In genomic region chr3R:8105088-8105542, dm6 we compare ENCODE assay signal across 1 fruit fly cellular context.
TF ChIP-seq lines count a peak whose summit lies in the region.

TSS of gene puc (plus strand) at chr3R:8105332.

TF ChIP-seq in whole organism, embryonic, 481 proteins besides CTCF, POLR2A, EP300 and RAD21 (continued from another document and continues in another):
- TF ChIP-seq YL-1 (GFP tag; optimal IDR thresholded peaks at IDR 0.05; lab: Kevin White, UChicago) = no peak
- peak; percentile 30 for TF ChIP-seq CG2120 (GFP tag; optimal IDR thresholded peaks at IDR 0.05; lab: Kevin White, UChicago)
- peak; percentile 93 for TF ChIP-seq psq (GFP tag; optimal IDR thresholded peaks at IDR 0.05; lab: Kevin White, UChicago)
- no peak for TF ChIP-seq CG18476 (GFP tag; optimal IDR thresholded peaks at IDR 0.05; lab: Kevin White, UChicago)
- TF ChIP-seq Six4 (GFP tag; optimal IDR thresholded peaks at IDR 0.05; lab: Kevin White, UChicago) = no peak
- TF ChIP-seq Poxn (GFP tag; IDR thresholded peaks at IDR 0.05; lab: Robert Waterston, UW) = no peak
- TF ChIP-seq dmrt11E (tag; optimal IDR thresholded peaks at IDR 0.05; lab: Kevin White, UChicago) = peak; percentile 15
- no peak for TF ChIP-seq btn (GFP tag; optimal IDR thresholded peaks at IDR 0.05; lab: Kevin White, UChicago)
- TF ChIP-seq gt (GFP tag; IDR thresholded peaks at IDR 0.05; lab: Robert Waterston, UW) = no peak
- no peak for TF ChIP-seq run (tag; optimal IDR thresholded peaks at IDR 0.05; lab: Kevin White, UChicago)
- no peak for TF ChIP-seq Awh (GFP tag; IDR thresholded peaks at IDR 0.05; lab: Robert Waterston, UW)
- no peak for TF ChIP-seq CG6272 (GFP tag; IDR thresholded peaks at IDR 0.05; lab: Robert Waterston, UW)
- peak; percentile 24 for TF ChIP-seq CG2116 (GFP tag; optimal IDR thresholded peaks at IDR 0.05; lab: Kevin White, UChicago)
- TF ChIP-seq CG11696 (GFP tag; IDR thresholded peaks at IDR 0.05; lab: Robert Waterston, UW) = no peak
- peak; percentile 3 for TF ChIP-seq CG18262 (tag; optimal IDR thresholded peaks at IDR 0.05; lab: Kevin White, UChicago)
- TF ChIP-seq CG17359 (tag; optimal IDR thresholded peaks at IDR 0.05; lab: Kevin White, UChicago) = peak; percentile 51
- TF ChIP-seq repo (GFP tag; optimal IDR thresholded peaks at IDR 0.05; lab: Kevin White, UChicago) = peak; percentile 53
- no peak for TF ChIP-seq prd (optimal IDR thresholded peaks at IDR 0.05; lab: Kevin White, UChicago)
- TF ChIP-seq prd (GFP tag; IDR thresholded peaks at IDR 0.05; lab: Robert Waterston, UW) = no peak
- peak; percentile 41 for TF ChIP-seq CG2678 (tag; optimal IDR thresholded peaks at IDR 0.05; lab: Kevin White, UChicago)
- no peak for TF ChIP-seq Sin3A (optimal IDR thresholded peaks at IDR 0.05; lab: Kevin White, UChicago)
- TF ChIP-seq CG17385 (GFP tag; optimal IDR thresholded peaks at IDR 0.05; lab: Kevin White, UChicago) = peak; percentile 67
- TF ChIP-seq nerfin-1 (tag; optimal IDR thresholded peaks at IDR 0.05; lab: Kevin White, UChicago) = no peak
- no peak for TF ChIP-seq CG7372 (GFP tag; IDR thresholded peaks at IDR 0.05; lab: Robert Waterston, UW)
- TF ChIP-seq abd-A (tag; optimal IDR thresholded peaks at IDR 0.05; lab: Kevin White, UChicago) = no peak
- peak; percentile 8 for TF ChIP-seq sqz (GFP tag; optimal IDR thresholded peaks at IDR 0.05; lab: Kevin White, UChicago)
- peak; percentile 26 for TF ChIP-seq bigmax (GFP tag; optimal IDR thresholded peaks at IDR 0.05; lab: Kevin White, UChicago)
- peak; percentile 54 for TF ChIP-seq her (GFP tag; optimal IDR thresholded peaks at IDR 0.05; lab: Kevin White, UChicago)
- no peak for TF ChIP-seq CG7786 (GFP tag; optimal IDR thresholded peaks at IDR 0.05; lab: Kevin White, UChicago)
- no peak for TF ChIP-seq otp (GFP tag; IDR thresholded peaks at IDR 0.05; lab: Robert Waterston, UW)
- peak; percentile 3 for TF ChIP-seq bab2 (GFP tag; optimal IDR thresholded peaks at IDR 0.05; lab: Kevin White, UChicago)
- peak; percentile 62 for TF ChIP-seq CG8281 (tag; optimal IDR thresholded peaks at IDR 0.05; lab: Kevin White, UChicago)
- no peak for TF ChIP-seq gem (tag; optimal IDR thresholded peaks at IDR 0.05; lab: Kevin White, UChicago)
- no peak for TF ChIP-seq CG4617 (GFP tag; optimal IDR thresholded peaks at IDR 0.05; lab: Kevin White, UChicago; ENCODE audit: borderline replicate concordance)
- TF ChIP-seq ftz-f1 (GFP tag; optimal IDR thresholded peaks at IDR 0.05; lab: Kevin White, UChicago) = no peak
- no peak for TF ChIP-seq fd96Cb (tag; optimal IDR thresholded peaks at IDR 0.05; lab: Kevin White, UChicago)
- TF ChIP-seq phol (tag; optimal IDR thresholded peaks at IDR 0.05; lab: Kevin White, UChicago) = peak; percentile 45
- TF ChIP-seq wek (GFP tag; optimal IDR thresholded peaks at IDR 0.05; lab: Kevin White, UChicago) = peak; percentile 65
- no peak for TF ChIP-seq Antp (GFP tag; optimal IDR thresholded peaks at IDR 0.05; lab: Kevin White, UChicago)
- no peak for TF ChIP-seq cato (GFP tag; optimal IDR thresholded peaks at IDR 0.05; lab: Kevin White, UChicago; ENCODE audit: borderline replicate concordance)
- TF ChIP-seq CG5180 (GFP tag; optimal IDR thresholded peaks at IDR 0.05; lab: Kevin White, UChicago) = peak; percentile 42
- no peak for TF ChIP-seq Nf-YB (GFP tag; optimal IDR thresholded peaks at IDR 0.05; lab: Kevin White, UChicago)
- TF ChIP-seq Fer2 (tag; optimal IDR thresholded peaks at IDR 0.05; lab: Kevin White, UChicago) = no peak
- no peak for TF ChIP-seq ara (GFP tag; IDR thresholded peaks at IDR 0.05; lab: Robert Waterston, UW)
- no peak for TF ChIP-seq klu (GFP tag; IDR thresholded peaks at IDR 0.05; lab: Robert Waterston, UW)
- TF ChIP-seq dati (GFP tag; IDR thresholded peaks at IDR 0.05; lab: Robert Waterston, UW) = no peak
- TF ChIP-seq dysf (GFP tag; IDR thresholded peaks at IDR 0.05; lab: Robert Waterston, UW) = no peak
- no peak for TF ChIP-seq ttk (GFP tag; IDR thresholded peaks at IDR 0.05; lab: Robert Waterston, UW)
- no peak for TF ChIP-seq ind (GFP tag; optimal IDR thresholded peaks at IDR 0.05; lab: Kevin White, UChicago)
- no peak for TF ChIP-seq tio (GFP tag; optimal IDR thresholded peaks at IDR 0.05; lab: Kevin White, UChicago)
- TF ChIP-seq CG9437 (GFP tag; optimal IDR thresholded peaks at IDR 0.05; lab: Kevin White, UChicago) = peak; percentile 8
- no peak for TF ChIP-seq ATbp (GFP tag; optimal IDR thresholded peaks at IDR 0.05; lab: Kevin White, UChicago)
- TF ChIP-seq B-H1 (GFP tag; IDR thresholded peaks at IDR 0.05; lab: Robert Waterston, UW) = no peak
- no peak for TF ChIP-seq chinmo (GFP tag; IDR thresholded peaks at IDR 0.05; lab: Robert Waterston, UW; ENCODE audit: partially characterized antibody)
- TF ChIP-seq Max (GFP tag; optimal IDR thresholded peaks at IDR 0.05; lab: Kevin White, UChicago) = no peak
- no peak for TF ChIP-seq slou (GFP tag; optimal IDR thresholded peaks at IDR 0.05; lab: Kevin White, UChicago)
- TF ChIP-seq CG15601 (tag; optimal IDR thresholded peaks at IDR 0.05; lab: Kevin White, UChicago) = no peak
- no peak for TF ChIP-seq Hmx (GFP tag; optimal IDR thresholded peaks at IDR 0.05; lab: Kevin White, UChicago)
- peak; percentile 48 for TF ChIP-seq CG3281 (GFP tag; optimal IDR thresholded peaks at IDR 0.05; lab: Kevin White, UChicago)
- peak; percentile 5 for TF ChIP-seq kay (GFP tag; optimal IDR thresholded peaks at IDR 0.05; lab: Kevin White, UChicago)
- TF ChIP-seq CG33557 (GFP tag; optimal IDR thresholded peaks at IDR 0.05; lab: Kevin White, UChicago) = no peak
- peak; percentile 2 for TF ChIP-seq CG7556 (GFP tag; optimal IDR thresholded peaks at IDR 0.05; lab: Kevin White, UChicago)
- no peak for TF ChIP-seq Vsx1 (GFP tag; optimal IDR thresholded peaks at IDR 0.05; lab: Kevin White, UChicago)
- TF ChIP-seq Bdp1 (GFP tag; optimal IDR thresholded peaks at IDR 0.05; lab: Kevin White, UChicago) = no peak
- no peak for TF ChIP-seq CG14667 (GFP tag; IDR thresholded peaks at IDR 0.05; lab: Robert Waterston, UW)
- TF ChIP-seq chm (GFP tag; IDR thresholded peaks at IDR 0.05; lab: Robert Waterston, UW) = no peak
- peak; percentile 39 for TF ChIP-seq B-H2 (GFP tag; optimal IDR thresholded peaks at IDR 0.05; lab: Kevin White, UChicago)
- TF ChIP-seq Side (GFP tag; optimal IDR thresholded peaks at IDR 0.05; lab: Kevin White, UChicago) = peak; percentile 49
- TF ChIP-seq CG13894 (tag; optimal IDR thresholded peaks at IDR 0.05; lab: Kevin White, UChicago) = peak; percentile 70
- TF ChIP-seq Ptx1 (GFP tag; IDR thresholded peaks at IDR 0.05; lab: Robert Waterston, UW) = no peak
- TF ChIP-seq Oaz (GFP tag; IDR thresholded peaks at IDR 0.05; lab: Robert Waterston, UW) = no peak
- peak; percentile 65 for TF ChIP-seq CG33213 (GFP tag; optimal IDR thresholded peaks at IDR 0.05; lab: Kevin White, UChicago)
- peak; percentile 20 for TF ChIP-seq CG4854 (GFP tag; optimal IDR thresholded peaks at IDR 0.05; lab: Kevin White, UChicago)
- no peak for TF ChIP-seq Hr78 (GFP tag; optimal IDR thresholded peaks at IDR 0.05; lab: Kevin White, UChicago)
- TF ChIP-seq pum (GFP tag; optimal IDR thresholded peaks at IDR 0.05; lab: Kevin White, UChicago) = peak; percentile 12
- no peak for TF ChIP-seq CG8944 (GFP tag; optimal IDR thresholded peaks at IDR 0.05; lab: Kevin White, UChicago)
- no peak for TF ChIP-seq CG30403 (GFP tag; optimal IDR thresholded peaks at IDR 0.05; lab: Kevin White, UChicago)
- no peak for TF ChIP-seq CG7745 (tag; optimal IDR thresholded peaks at IDR 0.05; lab: Kevin White, UChicago)
- TF ChIP-seq Sry-β (GFP tag; optimal IDR thresholded peaks at IDR 0.05; lab: Kevin White, UChicago) = no peak
- peak; percentile 38 to 56 for TF ChIP-seq dpn (GFP tag; optimal IDR thresholded peaks at IDR 0.05; lab: Kevin White, UChicago)
- TF ChIP-seq Doc3 (GFP tag; IDR thresholded peaks at IDR 0.05; lab: Robert Waterston, UW; ENCODE audit: partially characterized antibody) = no peak
- no peak for TF ChIP-seq CG9215 (GFP tag; IDR thresholded peaks at IDR 0.05; lab: Robert Waterston, UW)
- no peak for TF ChIP-seq CG6813 (GFP tag; optimal IDR thresholded peaks at IDR 0.05; lab: Kevin White, UChicago)
- TF ChIP-seq CG8359 (GFP tag; optimal IDR thresholded peaks at IDR 0.05; lab: Kevin White, UChicago; ENCODE audit: borderline replicate concordance) = peak; percentile 45
- peak; percentile 38 for TF ChIP-seq PHDP (tag; optimal IDR thresholded peaks at IDR 0.05; lab: Kevin White, UChicago)
- peak; percentile 32 for TF ChIP-seq Xbp1 (GFP tag; optimal IDR thresholded peaks at IDR 0.05; lab: Kevin White, UChicago)
- TF ChIP-seq CG6791 (GFP tag; IDR thresholded peaks at IDR 0.05; lab: Robert Waterston, UW; ENCODE audit: partially characterized antibody) = no peak
- TF ChIP-seq gcm (GFP tag; optimal IDR thresholded peaks at IDR 0.05; lab: Kevin White, UChicago) = peak; percentile 41
- TF ChIP-seq fru (optimal IDR thresholded peaks at IDR 0.05; lab: Kevin White, UChicago) = no peak
- TF ChIP-seq ewg (GFP tag; optimal IDR thresholded peaks at IDR 0.05; lab: Kevin White, UChicago) = peak; percentile 19
- TF ChIP-seq zfh1 (GFP tag; IDR thresholded peaks at IDR 0.05; lab: Robert Waterston, UW) = no peak
- peak; percentile 57 for TF ChIP-seq CG1603 (tag; optimal IDR thresholded peaks at IDR 0.05; lab: Kevin White, UChicago)
- no peak for TF ChIP-seq Ssrp (tag; optimal IDR thresholded peaks at IDR 0.05; lab: Kevin White, UChicago)
- TF ChIP-seq CG12155 (GFP tag; optimal IDR thresholded peaks at IDR 0.05; lab: Kevin White, UChicago) = peak; percentile 5
- peak; percentile 56 for TF ChIP-seq scrt (GFP tag; optimal IDR thresholded peaks at IDR 0.05; lab: Kevin White, UChicago)
- TF ChIP-seq Dip3 (GFP tag; optimal IDR thresholded peaks at IDR 0.05; lab: Kevin White, UChicago) = no peak
- no peak for TF ChIP-seq CG3065 (GFP tag; optimal IDR thresholded peaks at IDR 0.05; lab: Kevin White, UChicago)
- no peak for TF ChIP-seq CG13775 (GFP tag; optimal IDR thresholded peaks at IDR 0.05; lab: Kevin White, UChicago)
- TF ChIP-seq usp (GFP tag; optimal IDR thresholded peaks at IDR 0.05; lab: Kevin White, UChicago) = no peak
- TF ChIP-seq CG30020 (tag; optimal IDR thresholded peaks at IDR 0.05; lab: Kevin White, UChicago) = no peak
- TF ChIP-seq Dp (GFP tag; optimal IDR thresholded peaks at IDR 0.05; lab: Kevin White, UChicago) = peak; percentile 77
- TF ChIP-seq ro (GFP tag; IDR thresholded peaks at IDR 0.05; lab: Robert Waterston, UW) = no peak
- TF ChIP-seq CG4360 (GFP tag; IDR thresholded peaks at IDR 0.05; lab: Robert Waterston, UW) = no peak
- no peak for TF ChIP-seq CG17802 (tag; optimal IDR thresholded peaks at IDR 0.05; lab: Kevin White, UChicago)
- TF ChIP-seq ac (GFP tag; optimal IDR thresholded peaks at IDR 0.05; lab: Kevin White, UChicago) = no peak
- no peak for TF ChIP-seq fd64A (GFP tag; optimal IDR thresholded peaks at IDR 0.05; lab: Kevin White, UChicago)
- no peak for TF ChIP-seq CG1024 (GFP tag; IDR thresholded peaks at IDR 0.05; lab: Robert Waterston, UW)
- peak; percentile 68 for TF ChIP-seq caup (GFP tag; optimal IDR thresholded peaks at IDR 0.05; lab: Kevin White, UChicago; ENCODE audit: severe bottlenecking)
- TF ChIP-seq CG12769 (tag; optimal IDR thresholded peaks at IDR 0.05; lab: Kevin White, UChicago) = peak; percentile 49
- no peak for TF ChIP-seq Neu2 (GFP tag; optimal IDR thresholded peaks at IDR 0.05; lab: Kevin White, UChicago; ENCODE audit: borderline replicate concordance)
- TF ChIP-seq CG2202 (tag; optimal IDR thresholded peaks at IDR 0.05; lab: Kevin White, UChicago) = no peak
- TF ChIP-seq CG6175 (GFP tag; IDR thresholded peaks at IDR 0.05; lab: Robert Waterston, UW) = no peak
- peak; percentile 18 for TF ChIP-seq CG7839 (tag; optimal IDR thresholded peaks at IDR 0.05; lab: Kevin White, UChicago)
- peak; percentile 44 for TF ChIP-seq CG13296 (GFP tag; optimal IDR thresholded peaks at IDR 0.05; lab: Kevin White, UChicago)
- TF ChIP-seq CG13624 (GFP tag; optimal IDR thresholded peaks at IDR 0.05; lab: Kevin White, UChicago) = no peak
- TF ChIP-seq CG17912 (GFP tag; optimal IDR thresholded peaks at IDR 0.05; lab: Kevin White, UChicago) = peak; percentile 49
- peak; percentile 13 for TF ChIP-seq CG12219 (GFP tag; optimal IDR thresholded peaks at IDR 0.05; lab: Kevin White, UChicago)
- TF ChIP-seq emc (GFP tag; optimal IDR thresholded peaks at IDR 0.05; lab: Kevin White, UChicago) = no peak
- peak; percentile 69 for TF ChIP-seq CG10543 (GFP tag; optimal IDR thresholded peaks at IDR 0.05; lab: Kevin White, UChicago)
- no peak for TF ChIP-seq Ada2b (GFP tag; IDR thresholded peaks at IDR 0.05; lab: Robert Waterston, UW)
- TF ChIP-seq croc (GFP tag; conservative IDR thresholded peaks at IDR 0.05; lab: Robert Waterston, UW) = no peak
- TF ChIP-seq E2f2 (GFP tag; IDR thresholded peaks at IDR 0.05; lab: Robert Waterston, UW) = no peak
- peak; percentile 33 for TF ChIP-seq Ets65A (GFP tag; lab: Kevin White, UChicago)
- peak; percentile 74 for TF ChIP-seq CG17568 (GFP tag; optimal IDR thresholded peaks at IDR 0.05; lab: Kevin White, UChicago)
- peak; percentile 2 for TF ChIP-seq salm (tag; optimal IDR thresholded peaks at IDR 0.05; lab: Kevin White, UChicago)
- TF ChIP-seq NC2β (GFP tag; optimal IDR thresholded peaks at IDR 0.05; lab: Kevin White, UChicago) = peak; percentile 61
- no peak for TF ChIP-seq CG11723 (GFP tag; optimal IDR thresholded peaks at IDR 0.05; lab: Kevin White, UChicago)
- TF ChIP-seq CG13424 (tag; optimal IDR thresholded peaks at IDR 0.05; lab: Kevin White, UChicago) = no peak
- TF ChIP-seq maf-S (GFP tag; optimal IDR thresholded peaks at IDR 0.05; lab: Kevin White, UChicago) = no peak
- peak; percentile 12 for TF ChIP-seq sug (tag; optimal IDR thresholded peaks at IDR 0.05; lab: Kevin White, UChicago)
- TF ChIP-seq esg (GFP tag; conservative IDR thresholded peaks at IDR 0.05; lab: Robert Waterston, UW) = no peak
- TF ChIP-seq CG4282 (GFP tag; optimal IDR thresholded peaks at IDR 0.05; lab: Kevin White, UChicago) = peak; percentile 28
- TF ChIP-seq CG9876 (GFP tag; optimal IDR thresholded peaks at IDR 0.05; lab: Kevin White, UChicago) = no peak
- no peak for TF ChIP-seq h (optimal IDR thresholded peaks at IDR 0.05; lab: Kevin White, UChicago)
- TF ChIP-seq tna (GFP tag; IDR thresholded peaks at IDR 0.05; lab: Robert Waterston, UW; ENCODE audit: partially characterized antibody) = no peak
- no peak for TF ChIP-seq CG12942 (GFP tag; optimal IDR thresholded peaks at IDR 0.05; lab: Kevin White, UChicago)
- no peak for TF ChIP-seq CG7357 (GFP tag; IDR thresholded peaks at IDR 0.05; lab: Robert Waterston, UW)
- peak; percentile 17 for TF ChIP-seq dmrt99B (tag; optimal IDR thresholded peaks at IDR 0.05; lab: Kevin White, UChicago)
